Worm (Caenorhabditis elegans): ENCODE results near the gene txt-13.

- no peak for TF ChIP-seq W03F9.2 (tag; optimal IDR thresholded peaks at IDR 0.05)
- TF ChIP-seq dao-5 (tag; optimal IDR thresholded peaks at IDR 0.05): no peak
- TF ChIP-seq him-1 (tag; optimal IDR thresholded peaks at IDR 0.05): no peak
These were observed 9.3 kb downstream of the txt-13 start, which contains the start of gene dohh-1 for ce11 chrII:10579655-10580054.
